Worm (Caenorhabditis elegans): ENCODE measurements around the gene glo-3.

glo-3 gene

ce11 chrX:10532180-10532833 lies 1.2 kb upstream of the glo-3 start:
- TF ChIP-seq fos-1 (tag; optimal IDR thresholded peaks at IDR 0.05) (peak; percentile 74), lin-11 (tag; optimal IDR thresholded peaks at IDR 0.05) (no peak), unc-62 (GFP tag; optimal IDR thresholded peaks at IDR 0.05) (no peak), zag-1 (tag; optimal IDR thresholded peaks at IDR 0.05) (no peak), lin-39 (tag; optimal IDR thresholded peaks at IDR 0.05) (no peak), sem-4 (tag; optimal IDR thresholded peaks at IDR 0.05) (no peak), ztf-4 (tag; optimal IDR thresholded peaks at IDR 0.05) (no peak), unc-55 (GFP tag; optimal IDR thresholded peaks at IDR 0.05) (no peak), nhr-23 (tag; optimal IDR thresholded peaks at IDR 0.05) (no peak), skn-1 (tag; optimal IDR thresholded peaks at IDR 0.05) (peak; percentile 55), nhr-10 (tag; optimal IDR thresholded peaks at IDR 0.05) (no peak), mab-5 (tag; optimal IDR thresholded peaks at IDR 0.05) (no peak), nhr-12 (tag; optimal IDR thresholded peaks at IDR 0.05) (no peak), alr-1 (tag; optimal IDR thresholded peaks at IDR 0.05) (no peak), F13H6.1 (tag; optimal IDR thresholded peaks at IDR 0.05) (peak; percentile 52), nhr-129 (tag; optimal IDR thresholded peaks at IDR 0.05) (no peak), sma-9 (GFP tag; optimal IDR thresholded peaks at IDR 0.05) (peak; percentile 68), sma-9 (tag; optimal IDR thresholded peaks at IDR 0.05) (no peak)

DNA sequence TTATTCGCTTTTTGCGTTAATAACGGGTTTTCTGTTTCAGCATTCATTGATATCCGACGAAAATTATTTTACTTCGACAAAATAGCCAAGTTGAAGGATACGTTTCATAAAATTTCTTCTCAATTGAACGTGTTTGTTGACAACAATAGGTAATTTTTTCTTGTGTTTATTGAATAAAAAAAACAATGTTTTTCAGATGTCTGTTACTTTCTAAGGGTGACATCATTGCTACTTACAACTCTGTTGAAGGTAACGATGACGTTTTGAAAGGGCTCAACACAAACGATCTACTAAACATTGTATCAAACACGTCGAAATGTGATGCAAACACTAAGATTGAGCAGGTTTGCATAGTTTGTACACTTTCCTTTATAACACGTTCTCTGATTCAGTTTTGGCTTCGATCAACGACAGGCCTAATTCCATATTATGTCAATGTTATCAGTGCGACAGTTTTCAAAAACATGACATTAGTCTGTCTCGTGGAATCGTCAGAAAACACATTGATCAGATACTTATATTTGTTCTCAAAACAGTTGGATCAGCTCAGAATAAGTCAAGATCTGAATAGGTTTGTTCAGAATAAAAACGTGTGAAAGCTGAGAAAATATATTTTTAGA lies 1.2 kb downstream of the glo-3 start:
- TF ChIP-seq C34F6.9 (tag; optimal IDR thresholded peaks at IDR 0.05) (no peak), unc-39 (tag; optimal IDR thresholded peaks at IDR 0.05) (no peak), nhr-21 (tag; optimal IDR thresholded peaks at IDR 0.05) (no peak), nhr-77 (tag; optimal IDR thresholded peaks at IDR 0.05) (no peak), nhr-10 (tag; optimal IDR thresholded peaks at IDR 0.05) (no peak), zag-1 (tag; optimal IDR thresholded peaks at IDR 0.05) (no peak), nhr-129 (tag; optimal IDR thresholded peaks at IDR 0.05) (no peak), sma-3 (GFP tag; optimal IDR thresholded peaks at IDR 0.05) (no peak), elt-3 (tag; optimal IDR thresholded peaks at IDR 0.05) (no peak), R02D3.7 (tag; optimal IDR thresholded peaks at IDR 0.05) (no peak)

DNA sequence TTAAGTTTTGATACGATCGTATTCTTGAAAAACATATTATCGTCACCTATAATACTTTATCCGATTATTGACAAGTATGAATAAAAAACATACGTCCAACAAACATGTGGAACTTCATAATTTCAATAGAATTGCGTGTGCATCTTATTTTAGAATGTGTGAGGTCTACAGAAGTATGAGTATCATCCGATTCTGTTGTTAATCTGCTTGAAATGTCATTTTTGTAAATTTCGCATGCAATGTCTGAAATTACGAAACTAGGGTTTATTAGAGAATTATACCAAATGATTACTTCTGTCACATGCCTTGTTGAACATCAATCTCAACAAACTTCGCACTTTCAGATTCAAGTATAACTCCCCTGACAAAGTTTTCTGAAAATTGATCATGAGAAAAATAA lies 8.3 kb downstream of the glo-3 start:
- TF ChIP-seq nhr-11 (tag; optimal IDR thresholded peaks at IDR 0.05) (no peak), ztf-1 (GFP tag; conservative IDR thresholded peaks at IDR 0.05) (no peak), nhr-25 (tag; optimal IDR thresholded peaks at IDR 0.05) (no peak), ceh-16 (tag; optimal IDR thresholded peaks at IDR 0.05) (no peak), lsy-2 (tag; optimal IDR thresholded peaks at IDR 0.05) (no peak), unc-62 (GFP tag; optimal IDR thresholded peaks at IDR 0.05) (no peak), mbf-1 (tag; optimal IDR thresholded peaks at IDR 0.05) (no peak)

DNA sequence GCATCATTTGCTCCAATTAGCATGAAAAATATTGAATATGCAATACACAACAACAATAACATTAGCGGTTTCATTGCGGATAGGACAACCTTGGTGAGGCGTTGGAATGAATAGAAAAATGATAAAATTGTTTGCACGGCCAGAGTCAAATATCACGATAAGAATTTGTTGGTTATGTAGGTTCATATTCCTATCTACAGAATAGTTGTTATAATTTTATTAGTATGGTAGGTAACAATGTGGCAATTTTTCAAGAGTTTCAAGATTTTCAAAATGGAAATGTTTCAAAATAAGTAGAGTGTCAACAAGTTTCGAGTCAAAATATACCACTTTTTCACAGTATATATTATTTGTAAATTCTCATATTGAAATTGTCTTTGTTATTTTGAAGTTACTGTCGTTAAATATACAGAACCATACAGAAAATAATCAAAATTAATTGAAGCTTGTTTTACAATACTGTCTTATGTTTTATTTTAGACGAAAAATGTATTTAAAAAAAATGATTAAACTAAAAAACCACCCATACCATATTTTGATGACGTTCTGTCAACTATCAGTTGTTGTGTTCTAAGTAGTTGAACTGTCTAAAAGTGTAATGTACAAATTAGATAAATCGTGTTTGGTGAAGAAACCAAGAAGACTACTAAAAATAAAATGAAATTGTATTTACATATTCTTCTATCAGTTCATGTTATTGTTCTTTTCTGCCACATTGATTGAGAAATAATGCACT lies 9.0 kb downstream of the glo-3 start, which contains the start of the genes F59F5.3 and F59F5.4:
Gene F59F5.3 (minus strand): TSS at position 101 of the 736 bp plus-strand sequence.
Gene F59F5.4 (plus strand): TSS at position 686 of the 736 bp plus-strand sequence.
- TF ChIP-seq ama-1 (optimal IDR thresholded peaks at IDR 0.05), result no peak
- peak; percentile 24 for TF ChIP-seq fos-1 (tag; optimal IDR thresholded peaks at IDR 0.05)

ce11 chrX:10545716-10546115 lies 12.2 kb downstream of the glo-3 start, which contains the start of gene F59F5.5:
TSS of gene F59F5.5 (plus strand) at chrX:10546016.
- TF ChIP-seq crh-2 (tag; optimal IDR thresholded peaks at IDR 0.05) (no peak), nhr-12 (tag; optimal IDR thresholded peaks at IDR 0.05) (no peak), nhr-21 (tag; optimal IDR thresholded peaks at IDR 0.05) (no peak), ceh-16 (tag; optimal IDR thresholded peaks at IDR 0.05) (no peak)
